Comparison of ENCODE assay signal across 2 fruit fly cellular contexts in genomic region chr3L:17999406-18000101, dm6.
TF ChIP-seq lines count a peak whose summit lies in the region.

No protein-coding gene starts in this region.

TF ChIP-seq in whole organism, embryonic, 481 proteins besides CTCF, POLR2A, EP300 and RAD21 (continued from another document and continues in another):
- TF ChIP-seq CG14860 (GFP tag; IDR thresholded peaks at IDR 0.05; lab: Robert Waterston, UW; ENCODE audit: partially characterized antibody): no peak
- TF ChIP-seq onecut (GFP tag; IDR thresholded peaks at IDR 0.05; lab: Robert Waterston, UW): peak; percentile 89
- 0 out of 2 replicates have a peak, but pooled peaks have one; percentile 21 for TF ChIP-seq Poxn (GFP tag; IDR thresholded peaks at IDR 0.05; lab: Robert Waterston, UW)
- TF ChIP-seq wdn (GFP tag; IDR thresholded peaks at IDR 0.05; lab: Robert Waterston, UW): peak; percentile 52; the same call in 1 of the 2 replicates
- peak; percentile 82 for TF ChIP-seq Lhr (GFP tag; optimal IDR thresholded peaks at IDR 0.05; lab: Kevin White, UChicago)
- TF ChIP-seq CG9215 (GFP tag; IDR thresholded peaks at IDR 0.05; lab: Robert Waterston, UW): peak; percentile 77
- TF ChIP-seq Ets97D (GFP tag; optimal IDR thresholded peaks at IDR 0.05; lab: Kevin White, UChicago): peak; percentile 60
- peak; percentile 83 for TF ChIP-seq CG2875 (GFP tag; optimal IDR thresholded peaks at IDR 0.05; lab: Kevin White, UChicago)
- peak; percentile 88 for TF ChIP-seq tap (tag; optimal IDR thresholded peaks at IDR 0.05; lab: Kevin White, UChicago)
- TF ChIP-seq Ets65A (GFP tag; lab: Kevin White, UChicago): peak; percentile 98
- no peak for TF ChIP-seq Doc3 (GFP tag; IDR thresholded peaks at IDR 0.05; lab: Robert Waterston, UW; ENCODE audit: partially characterized antibody)
- TF ChIP-seq PHDP (tag; optimal IDR thresholded peaks at IDR 0.05; lab: Kevin White, UChicago): peak; percentile 96
- TF ChIP-seq NFAT (GFP tag; IDR thresholded peaks at IDR 0.05; lab: Robert Waterston, UW): peak; percentile 56
- peak; percentile 75 for TF ChIP-seq peb (GFP tag; IDR thresholded peaks at IDR 0.05; lab: Robert Waterston, UW)
- TF ChIP-seq CG12219 (GFP tag; optimal IDR thresholded peaks at IDR 0.05; lab: Kevin White, UChicago): peak; percentile 95
- peak; percentile 46; the same call in 2 of the 3 replicates for TF ChIP-seq CG11560 (tag; IDR thresholded peaks at IDR 0.05; lab: Robert Waterston, UW)
- TF ChIP-seq lab (GFP tag; optimal IDR thresholded peaks at IDR 0.05; lab: Kevin White, UChicago): peak; percentile 93
- TF ChIP-seq CG18619 (GFP tag; optimal IDR thresholded peaks at IDR 0.05; lab: Kevin White, UChicago): peak; percentile 94
- peak; percentile 94 for TF ChIP-seq CG2120 (GFP tag; optimal IDR thresholded peaks at IDR 0.05; lab: Kevin White, UChicago)
- peak; percentile 93 for TF ChIP-seq Hand (GFP tag; optimal IDR thresholded peaks at IDR 0.05; lab: Kevin White, UChicago)
- peak; percentile 84 for TF ChIP-seq D19B (GFP tag; optimal IDR thresholded peaks at IDR 0.05; lab: Kevin White, UChicago)
- TF ChIP-seq CG10959 (GFP tag; IDR thresholded peaks at IDR 0.05; lab: Robert Waterston, UW): peak; percentile 83
- TF ChIP-seq CG9817 (tag; optimal IDR thresholded peaks at IDR 0.05; lab: Kevin White, UChicago): peak; percentile 80
- peak; percentile 43; the same call in 1 of the 2 replicates for TF ChIP-seq Scr (GFP tag; IDR thresholded peaks at IDR 0.05; lab: Robert Waterston, UW; ENCODE audit: partially characterized antibody)
- peak; percentile 90 for TF ChIP-seq her (GFP tag; optimal IDR thresholded peaks at IDR 0.05; lab: Kevin White, UChicago)
- peak; percentile 2 for TF ChIP-seq Elba2 (GFP tag; optimal IDR thresholded peaks at IDR 0.05; lab: Kevin White, UChicago)
- TF ChIP-seq Optix (GFP tag; IDR thresholded peaks at IDR 0.05; lab: Robert Waterston, UW): peak; percentile 77; the same call in 2 of the 3 replicates
- TF ChIP-seq disco-r (GFP tag; optimal IDR thresholded peaks at IDR 0.05; lab: Kevin White, UChicago): peak; percentile 84
- TF ChIP-seq CG13123 (GFP tag; optimal IDR thresholded peaks at IDR 0.05; lab: Kevin White, UChicago): peak; percentile 84
- peak; percentile 90 for TF ChIP-seq CG10654 (GFP tag; optimal IDR thresholded peaks at IDR 0.05; lab: Kevin White, UChicago)
- TF ChIP-seq fru (optimal IDR thresholded peaks at IDR 0.05; lab: Kevin White, UChicago): no peak
- no peak for TF ChIP-seq pita (GFP tag; optimal IDR thresholded peaks at IDR 0.05; lab: Kevin White, UChicago)
- no peak; the same call in 1 of the 2 replicates for TF ChIP-seq Doc2 (GFP tag; IDR thresholded peaks at IDR 0.05; lab: Robert Waterston, UW)
- peak; percentile 70 for TF ChIP-seq ssp (GFP tag; IDR thresholded peaks at IDR 0.05; lab: Robert Waterston, UW)
- TF ChIP-seq corto (GFP tag; optimal IDR thresholded peaks at IDR 0.05; lab: Kevin White, UChicago): peak; percentile 95
- peak; percentile 91 for TF ChIP-seq yki (optimal IDR thresholded peaks at IDR 0.05; lab: Kevin White, UChicago)
- TF ChIP-seq CG1529 (GFP tag; optimal IDR thresholded peaks at IDR 0.05; lab: Kevin White, UChicago): peak; percentile 93
- TF ChIP-seq CG18262 (tag; optimal IDR thresholded peaks at IDR 0.05; lab: Kevin White, UChicago): peak; percentile 98
- TF ChIP-seq CG1602 (GFP tag; optimal IDR thresholded peaks at IDR 0.05; lab: Kevin White, UChicago): peak; percentile 87
- TF ChIP-seq Gsc (GFP tag; IDR thresholded peaks at IDR 0.05; lab: Robert Waterston, UW): no peak; the same call in 1 of the 2 replicates
- TF ChIP-seq Camta (GFP tag; optimal IDR thresholded peaks at IDR 0.05; lab: Kevin White, UChicago): peak; percentile 94
- TF ChIP-seq pfk (GFP tag; optimal IDR thresholded peaks at IDR 0.05; lab: Kevin White, UChicago): peak; percentile 96
- TF ChIP-seq Awh (GFP tag; IDR thresholded peaks at IDR 0.05; lab: Robert Waterston, UW): peak; percentile 76
- peak; percentile 77 for TF ChIP-seq al (GFP tag; IDR thresholded peaks at IDR 0.05; lab: Robert Waterston, UW)
- TF ChIP-seq Dek (tag; optimal IDR thresholded peaks at IDR 0.05; lab: Kevin White, UChicago): peak; percentile 77
- TF ChIP-seq gcm (GFP tag; optimal IDR thresholded peaks at IDR 0.05; lab: Kevin White, UChicago): peak; percentile 95
- peak; percentile 94 for TF ChIP-seq CG4424 (GFP tag; optimal IDR thresholded peaks at IDR 0.05; lab: Kevin White, UChicago)
- TF ChIP-seq bowl (GFP tag; IDR thresholded peaks at IDR 0.05; lab: Robert Waterston, UW): peak; percentile 70
- TF ChIP-seq Side (GFP tag; optimal IDR thresholded peaks at IDR 0.05; lab: Kevin White, UChicago): peak; percentile 96
- TF ChIP-seq Antp (GFP tag; optimal IDR thresholded peaks at IDR 0.05; lab: Kevin White, UChicago): peak; percentile 87
- TF ChIP-seq luna (GFP tag; optimal IDR thresholded peaks at IDR 0.05; lab: Kevin White, UChicago): peak; percentile 76
- TF ChIP-seq az2 (GFP tag; optimal IDR thresholded peaks at IDR 0.05; lab: Kevin White, UChicago): peak; percentile 91
- peak; percentile 69 for TF ChIP-seq CG4730 (GFP tag; IDR thresholded peaks at IDR 0.05; lab: Robert Waterston, UW)
- TF ChIP-seq CG7963 (GFP tag; IDR thresholded peaks at IDR 0.05; lab: Robert Waterston, UW; ENCODE audit: partially characterized antibody): no peak
- peak; percentile 92 for TF ChIP-seq kni (GFP tag; optimal IDR thresholded peaks at IDR 0.05; lab: Kevin White, UChicago)
- peak; percentile 92 for TF ChIP-seq so (GFP tag; IDR thresholded peaks at IDR 0.05; lab: Robert Waterston, UW)
- TF ChIP-seq NK7.1 (GFP tag; optimal IDR thresholded peaks at IDR 0.05; lab: Kevin White, UChicago): peak; percentile 95
- TF ChIP-seq ash1 (GFP tag; optimal IDR thresholded peaks at IDR 0.05; lab: Kevin White, UChicago): no peak
- TF ChIP-seq zen2 (GFP tag; IDR thresholded peaks at IDR 0.05; lab: Robert Waterston, UW; ENCODE audit: partially characterized antibody): no peak
- peak; percentile 92 for TF ChIP-seq cato (GFP tag; optimal IDR thresholded peaks at IDR 0.05; lab: Kevin White, UChicago; ENCODE audit: borderline replicate concordance)
- TF ChIP-seq dmrt99B (tag; optimal IDR thresholded peaks at IDR 0.05; lab: Kevin White, UChicago): peak; percentile 94
- peak; percentile 88 for TF ChIP-seq CG8944 (GFP tag; optimal IDR thresholded peaks at IDR 0.05; lab: Kevin White, UChicago)
- peak; percentile 60 for TF ChIP-seq psq (GFP tag; optimal IDR thresholded peaks at IDR 0.05; lab: Kevin White, UChicago)
- peak; percentile 33 for TF ChIP-seq CG9797 (GFP tag; optimal IDR thresholded peaks at IDR 0.05; lab: Kevin White, UChicago)

TF ChIP-seq in whole organism, prepupa, 60 proteins besides CTCF, POLR2A, EP300 and RAD21 (continued from another document):
- TF ChIP-seq spab (GFP tag; optimal IDR thresholded peaks at IDR 0.05; lab: Kevin White, UChicago) (peak; percentile 87), CG31627 (GFP tag; optimal IDR thresholded peaks at IDR 0.05; lab: Kevin White, UChicago) (peak; percentile 93), CG8119 (GFP tag; IDR thresholded peaks at IDR 0.05; lab: Robert Waterston, UW) (peak; percentile 97), Sox14 (GFP tag; optimal IDR thresholded peaks at IDR 0.05; lab: Kevin White, UChicago) (peak; percentile 96), acj6 (GFP tag; optimal IDR thresholded peaks at IDR 0.05; lab: Kevin White, UChicago) (peak; percentile 93), Hr38 (GFP tag; optimal IDR thresholded peaks at IDR 0.05; lab: Kevin White, UChicago) (peak; percentile 18), Hr39 (GFP tag; optimal IDR thresholded peaks at IDR 0.05; lab: Kevin White, UChicago) (peak; percentile 93), dsx (GFP tag; optimal IDR thresholded peaks at IDR 0.05; lab: Kevin White, UChicago; ENCODE audit: poor library complexity, severe bottlenecking) (peak; percentile 92), CG1621 (tag; optimal IDR thresholded peaks at IDR 0.05; lab: Kevin White, UChicago) (peak; percentile 85)
